Fruit fly (Drosophila melanogaster) whole organism, embryonic: ENCODE measurements around the gene unc-4.
A peak's percentile ranks its signal among the peaks of the same experiment; 100 is the strongest.

Source experiments
- Bdp1 ChIP-seq: fragments of 200-800 bp; sonication (Bioruptor generic); optimal IDR thresholded peaks from 3 replicates; lab custom pipeline; 2016; ENCODE audit warnings: missing biosample characterization, missing genetic modification characterization
- CG11093 ChIP-seq: fragments of 200-800 bp; sonication (Bioruptor generic); IDR thresholded peaks from 3 replicates; pipeline ENCODE4 v1.3.6; 2022; ENCODE audit warnings: missing biosample characterization, missing genetic modification characterization
- CG11247 ChIP-seq: fragments of 200-800 bp; sonication (Bioruptor generic); IDR thresholded peaks from 2 replicates; pipeline ENCODE4 v1.3.6; 2022; ENCODE audit warnings: missing biosample characterization, missing genetic modification characterization
- CG13123 ChIP-seq: fragments of 200-800 bp; sonication (Bioruptor generic); optimal IDR thresholded peaks from 2 replicates; lab custom pipeline; 2016; ENCODE audit warnings: missing biosample characterization, missing genetic modification characterization
- CG13624 ChIP-seq: fragments of 200-800 bp; sonication (Bioruptor generic); optimal IDR thresholded peaks from 2 replicates; lab custom pipeline; 2016; ENCODE audit warnings: missing biosample characterization, missing genetic modification characterization
- CG14050 ChIP-seq: fragments of 200-800 bp; sonication (Bioruptor generic); IDR thresholded peaks from 3 replicates; pipeline ENCODE4 v1.3.6; 2022; ENCODE audit warnings: missing biosample characterization, missing genetic modification characterization
- CG1602 ChIP-seq: fragments of 200-800 bp; sonication (Bioruptor generic); optimal IDR thresholded peaks from 3 replicates; lab custom pipeline; 2016; ENCODE audit warnings: missing biosample characterization, missing genetic modification characterization
- CG17359 ChIP-seq: fragments of 200-800 bp; sonication (Bioruptor generic); optimal IDR thresholded peaks from 3 replicates; lab custom pipeline; 2018; ENCODE audit warnings: missing biosample characterization, mild to moderate bottlenecking, missing genetic modification characterization, moderate library complexity
- CG17912 ChIP-seq: fragments of 200-800 bp; sonication (Bioruptor generic); optimal IDR thresholded peaks from 2 replicates; lab custom pipeline; 2018; ENCODE audit warnings: missing biosample characterization, mild to moderate bottlenecking, missing genetic modification characterization
- CG18476 ChIP-seq: fragments of 200-800 bp; sonication (Bioruptor generic); optimal IDR thresholded peaks from 2 replicates; lab custom pipeline; 2016; ENCODE audit warnings: missing biosample characterization, mild to moderate bottlenecking, missing genetic modification characterization
- CG18599 ChIP-seq: fragments of 200-800 bp; sonication (Bioruptor generic); optimal IDR thresholded peaks from 3 replicates; lab custom pipeline; 2017; ENCODE audit warnings: missing biosample characterization, missing genetic modification characterization, mild to moderate bottlenecking, moderate library complexity, missing genetic modification reagents
- CG2889 ChIP-seq: fragments of 200-800 bp; sonication (Bioruptor generic); IDR thresholded peaks from 3 replicates; pipeline ENCODE4 v1.3.6; 2022; ENCODE audit warnings: missing biosample characterization, missing genetic modification characterization
- CG30403 ChIP-seq: fragments of 200-800 bp; sonication (Bioruptor generic); optimal IDR thresholded peaks from 3 replicates; lab custom pipeline; 2016; ENCODE audit warnings: missing biosample characterization, missing genetic modification characterization
- CG31365 ChIP-seq: fragments of 200-800 bp; sonication (Bioruptor generic); optimal IDR thresholded peaks from 2 replicates; lab custom pipeline; 2018; ENCODE audit warnings: missing biosample characterization, mild to moderate bottlenecking, missing genetic modification characterization
- CG31388 ChIP-seq: fragments of 200-800 bp; sonication (Bioruptor generic); optimal IDR thresholded peaks from 2 replicates; lab custom pipeline; 2016; ENCODE audit warnings: missing biosample characterization, missing genetic modification characterization
- CG3995 ChIP-seq: fragments of 200-800 bp; sonication (Bioruptor generic); optimal IDR thresholded peaks from 3 replicates; lab custom pipeline; 2016; ENCODE audit warnings: missing biosample characterization, missing genetic modification characterization
- CG4854 ChIP-seq: fragments of 200-800 bp; sonication (Bioruptor generic); optimal IDR thresholded peaks from 2 replicates; lab custom pipeline; 2016; ENCODE audit warnings: missing biosample characterization, missing genetic modification characterization, inconsistent platforms
- CG6272 ChIP-seq: fragments of 200-800 bp; sonication (Bioruptor generic); IDR thresholded peaks from 2 replicates; pipeline ENCODE4 v1.3.6; 2022; ENCODE audit warnings: missing biosample characterization, missing genetic modification characterization
- CG7987 ChIP-seq: fragments of 200-800 bp; sonication (Bioruptor generic); optimal IDR thresholded peaks from 2 replicates; lab custom pipeline; 2018; ENCODE audit warnings: missing biosample characterization, mild to moderate bottlenecking, missing genetic modification characterization, moderate library complexity
- CG8388 ChIP-seq: fragments of 200-800 bp; sonication (Bioruptor generic); optimal IDR thresholded peaks from 2 replicates; lab custom pipeline; 2019; ENCODE audit warnings: missing biosample characterization, mild to moderate bottlenecking, missing genetic modification characterization, moderate library complexity
- CG9727 ChIP-seq: fragments of 200-800 bp; sonication (Bioruptor generic); optimal IDR thresholded peaks from 3 replicates; lab custom pipeline; 2017; ENCODE audit warnings: missing biosample characterization, mild to moderate bottlenecking, missing genetic modification characterization
- Dll ChIP-seq: fragments of 200-800 bp; sonication (Bioruptor generic); IDR thresholded peaks from 4 replicates; pipeline ENCODE4 v1.3.6; 2022; ENCODE audit warnings: missing biosample characterization, missing genetic modification characterization; ENCODE audit not compliant: partially characterized antibody
- Hey ChIP-seq: fragments of 200-800 bp; sonication (Bioruptor generic); optimal IDR thresholded peaks from 3 replicates; lab custom pipeline; 2018; ENCODE audit warnings: missing biosample characterization, mild to moderate bottlenecking, missing genetic modification characterization
- Hmr ChIP-seq: fragments of 200-800 bp; sonication (Bioruptor generic); optimal IDR thresholded peaks from 3 replicates; lab custom pipeline; 2017; ENCODE audit warnings: mild to moderate bottlenecking, missing biosample characterization, missing genetic modification reagents, missing genetic modification characterization
- Rfx ChIP-seq: fragments of 200-800 bp; sonication (Bioruptor generic); IDR thresholded peaks from 2 replicates; pipeline ENCODE4 v1.3.6; 2022; ENCODE audit warnings: missing biosample characterization, missing genetic modification characterization
- Rx ChIP-seq: fragments of 200-800 bp; sonication (Bioruptor generic); IDR thresholded peaks from 2 replicates; pipeline ENCODE4 v1.3.6; 2022; ENCODE audit warnings: missing biosample characterization, missing genetic modification characterization
- Sox102F ChIP-seq: fragments of 200-800 bp; sonication (Bioruptor generic); optimal IDR thresholded peaks from 2 replicates; lab custom pipeline; 2018; ENCODE audit warnings: missing biosample characterization, mild to moderate bottlenecking, missing genetic modification characterization, moderate library complexity
- Taf1 ChIP-seq: fragments of 200-800 bp; sonication (Bioruptor generic); IDR thresholded peaks from 2 replicates; pipeline ENCODE4 v1.3.6; 2022; ENCODE audit warnings: missing biosample characterization, missing genetic modification characterization
- ab ChIP-seq: fragments of 200-800 bp; sonication (Bioruptor generic); optimal IDR thresholded peaks from 2 replicates; lab custom pipeline; 2016; ENCODE audit warnings: missing biosample characterization, missing genetic modification characterization
- bsh ChIP-seq, 2 experiments: fragments of 200-800 bp; sonication (Bioruptor generic); optimal IDR thresholded peaks; 2 replicates each; lab custom pipeline; 2017 to 2018; ENCODE audit warnings: mild to moderate bottlenecking in 2 of 2, missing biosample characterization in 2 of 2, missing genetic modification characterization in 2 of 2, moderate library complexity in 1 of 2
- ci ChIP-seq: fragments of 200-800 bp; sonication (Bioruptor generic); IDR thresholded peaks from 3 replicates; pipeline ENCODE4 v1.3.6; 2022; ENCODE audit warnings: missing biosample characterization, missing genetic modification characterization
- danr ChIP-seq: fragments of 200-800 bp; sonication (Bioruptor generic); IDR thresholded peaks from 2 replicates; pipeline ENCODE4 v1.3.6; 2022; ENCODE audit warnings: missing biosample characterization, missing genetic modification characterization
- eyg ChIP-seq: fragments of 200-800 bp; sonication (Bioruptor generic); optimal IDR thresholded peaks from 3 replicates; lab custom pipeline; 2016; ENCODE audit warnings: missing biosample characterization, missing genetic modification characterization
- fd102C ChIP-seq: fragments of 200-800 bp; sonication (Bioruptor generic); optimal IDR thresholded peaks from 2 replicates; lab custom pipeline; 2018; ENCODE audit warnings: missing biosample characterization, mild to moderate bottlenecking, missing genetic modification characterization, moderate library complexity
- fd3F ChIP-seq: fragments of 200-800 bp; sonication (Bioruptor generic); optimal IDR thresholded peaks from 2 replicates; lab custom pipeline; 2018; ENCODE audit warnings: missing biosample characterization, mild to moderate bottlenecking, missing genetic modification characterization, moderate library complexity
- ftz-f1 ChIP-seq: fragments of 200-800 bp; sonication (Bioruptor generic); optimal IDR thresholded peaks from 2 replicates; lab custom pipeline; 2016; ENCODE audit warnings: missing biosample characterization, missing genetic modification characterization
- hkb ChIP-seq, 2 experiments: fragments of 200-800 bp in 1 of 2; fragments of >200 bp in 1 of 2; sonication (Bioruptor generic) in 1 of 2; IDR thresholded peaks in 1 of 2; optimal IDR thresholded peaks in 1 of 2; 2 replicates each; pipeline versions ENCODE4 v1.3.6 to Lab custom; 2017 to 2022; ENCODE audit warnings: missing biosample characterization in 1 of 2, missing genetic modification characterization in 1 of 2
- inv ChIP-seq: fragments of 200-800 bp; sonication (Bioruptor generic); IDR thresholded peaks from 2 replicates; pipeline ENCODE4 v1.3.6; 2022; ENCODE audit warnings: missing biosample characterization, missing genetic modification characterization; ENCODE audit not compliant: partially characterized antibody
- lab ChIP-seq: fragments of 200-800 bp; sonication (Bioruptor generic); optimal IDR thresholded peaks from 3 replicates; lab custom pipeline; 2017; ENCODE audit warnings: missing biosample characterization, missing genetic modification characterization, mild to moderate bottlenecking, moderate library complexity, missing genetic modification reagents
- lbe ChIP-seq: fragments of 200-800 bp; sonication (Bioruptor generic); optimal IDR thresholded peaks from 2 replicates; lab custom pipeline; 2016; ENCODE audit warnings: missing biosample characterization, mild to moderate bottlenecking, missing genetic modification characterization
- maf-S ChIP-seq: fragments of 200-800 bp; sonication (Bioruptor generic); optimal IDR thresholded peaks from 2 replicates; lab custom pipeline; 2016; ENCODE audit warnings: missing biosample characterization, missing genetic modification characterization
- phol ChIP-seq: fragments of 200-800 bp; sonication (Bioruptor generic); optimal IDR thresholded peaks from 3 replicates; lab custom pipeline; 2018; ENCODE audit warnings: missing biosample characterization, mild to moderate bottlenecking, missing genetic modification characterization, moderate library complexity
- pzg ChIP-seq: fragments of 200-800 bp; sonication (Bioruptor generic); optimal IDR thresholded peaks from 3 replicates; lab custom pipeline; 2018; ENCODE audit warnings: missing biosample characterization, mild to moderate bottlenecking, missing genetic modification characterization, moderate library complexity
- salm ChIP-seq: fragments of 200-800 bp; sonication (Bioruptor generic); optimal IDR thresholded peaks from 2 replicates; lab custom pipeline; 2018; ENCODE audit warnings: missing biosample characterization, mild to moderate bottlenecking, missing genetic modification characterization
- sima ChIP-seq: fragments of 200-800 bp; sonication (Bioruptor generic); optimal IDR thresholded peaks from 2 replicates; lab custom pipeline; 2016; ENCODE audit warnings: missing biosample characterization, missing genetic modification characterization
- tna ChIP-seq: fragments of 200-800 bp; sonication (Bioruptor generic); IDR thresholded peaks from 2 replicates; pipeline ENCODE4 v1.3.6; 2022; ENCODE audit warnings: missing biosample characterization, missing genetic modification characterization; ENCODE audit not compliant: partially characterized antibody
- toy ChIP-seq: fragments of 200-800 bp; sonication (Bioruptor generic); IDR thresholded peaks from 2 replicates; pipeline ENCODE4 v1.3.6; 2022; ENCODE audit warnings: missing biosample characterization, missing genetic modification characterization
- usp ChIP-seq: fragments of >200 bp; optimal IDR thresholded peaks from 2 replicates; lab custom pipeline; 2017; ENCODE audit warnings: missing biosample characterization, missing genetic modification characterization
- yki ChIP-seq: fragments of >200 bp; optimal IDR thresholded peaks from 3 replicates; lab custom pipeline; 2018
- zen2 ChIP-seq: fragments of 200-800 bp; sonication (Bioruptor generic); IDR thresholded peaks from 3 replicates; pipeline ENCODE4 v1.3.6; 2022; ENCODE audit warnings: missing biosample characterization, missing genetic modification characterization; ENCODE audit not compliant: partially characterized antibody
- zfh2 ChIP-seq: fragments of 200-800 bp; sonication (Bioruptor generic); optimal IDR thresholded peaks from 2 replicates; lab custom pipeline; 2016; ENCODE audit warnings: missing biosample characterization, missing genetic modification characterization

Gene unc-4

dm6 chrX:17751658-17752057, 16.7 kb upstream of the unc-4 start (continued):
- no peak for TF ChIP-seq CG11093
- TF ChIP-seq maf-S = peak; percentile 48
- peak; percentile 65 for TF ChIP-seq Hmr (GFP tag; lab: Kevin White, UChicago)
- TF ChIP-seq CG30403 (GFP tag; lab: Kevin White, UChicago) = peak; percentile 65
- TF ChIP-seq Dll (GFP tag; lab: Robert Waterston, UW) = no peak
- TF ChIP-seq CG2889 (GFP tag; lab: Robert Waterston, UW) = no peak
- peak; percentile 56 for TF ChIP-seq CG17359 (tag; lab: Kevin White, UChicago)
- peak in 1 of 2 experiments; percentile 0 for TF ChIP-seq bsh (GFP tag; optimal IDR thresholded peaks at IDR 0.05; lab: Kevin White, UChicago)
- TF ChIP-seq danr (GFP tag; lab: Robert Waterston, UW) = no peak
- TF ChIP-seq Taf1 = no peak
- peak; percentile 51 for TF ChIP-seq CG1602 (GFP tag; lab: Kevin White, UChicago)
- TF ChIP-seq CG9727 (GFP tag; lab: Kevin White, UChicago) = no peak
- no peak for TF ChIP-seq yki (lab: Kevin White, UChicago)
- no peak for TF ChIP-seq Bdp1 (GFP tag; lab: Kevin White, UChicago)
- TF ChIP-seq pzg (GFP tag; lab: Kevin White, UChicago) = no peak
- TF ChIP-seq CG4854 (GFP tag; lab: Kevin White, UChicago) = no peak
- no peak for TF ChIP-seq lab
- TF ChIP-seq toy = no peak
- TF ChIP-seq ci (GFP tag; lab: Robert Waterston, UW) = peak; percentile 50; the same call in 1 of the 3 replicates
- TF ChIP-seq zfh2 (GFP tag; lab: Kevin White, UChicago) = peak; percentile 31
- TF ChIP-seq CG3995 (GFP tag; lab: Kevin White, UChicago) = peak; percentile 18
- TF ChIP-seq CG13123 = no peak
- no peak for TF ChIP-seq CG8388 (GFP tag; lab: Kevin White, UChicago)
- TF ChIP-seq CG31388 (GFP tag; lab: Kevin White, UChicago) = peak; percentile 3
- TF ChIP-seq Hey = no peak
- TF ChIP-seq fd102C (GFP tag; lab: Kevin White, UChicago) = no peak
- TF ChIP-seq salm (tag; lab: Kevin White, UChicago) = no peak
- TF ChIP-seq CG18476 (GFP tag; lab: Kevin White, UChicago) = no peak
- TF ChIP-seq CG11247 (GFP tag; lab: Robert Waterston, UW) = peak; percentile 59
- TF ChIP-seq usp (GFP tag; lab: Kevin White, UChicago) = no peak
- TF ChIP-seq fd3F = peak; percentile 6
- no peak for TF ChIP-seq tna (GFP tag; lab: Robert Waterston, UW)
- peak; percentile 30 for TF ChIP-seq phol
- TF ChIP-seq ab (GFP tag; lab: Kevin White, UChicago) = no peak
- TF ChIP-seq CG17912 (GFP tag; lab: Kevin White, UChicago) = peak; percentile 15
- TF ChIP-seq lbe = no peak
- TF ChIP-seq Sox102F (GFP tag; lab: Kevin White, UChicago) = peak; percentile 53
- TF ChIP-seq CG6272 (GFP tag; lab: Robert Waterston, UW) = 0 out of 2 replicates have a peak, but pooled peaks have one; percentile 12
- TF ChIP-seq CG7987 (GFP tag; lab: Kevin White, UChicago) = no peak
- TF ChIP-seq CG13624 (GFP tag; lab: Kevin White, UChicago) = peak; percentile 38
- no peak for TF ChIP-seq CG18599
- TF ChIP-seq ftz-f1 (GFP tag; lab: Kevin White, UChicago) = no peak
- peak; percentile 32 for TF ChIP-seq CG31365 (tag; lab: Kevin White, UChicago)
- TF ChIP-seq Rfx = peak; percentile 79
- 0 out of 2 replicates have a peak, but pooled peaks have one; percentile 22 for TF ChIP-seq inv (GFP tag; lab: Robert Waterston, UW)
- TF ChIP-seq CG14050 = no peak
- TF ChIP-seq Rx (GFP tag; lab: Robert Waterston, UW) = no peak
- TF ChIP-seq zen2 (GFP tag; lab: Robert Waterston, UW) = no peak
- no peak for TF ChIP-seq hkb (optimal IDR thresholded peaks at IDR 0.05; lab: Kevin White, UChicago)
- 0 out of 2 replicates have a peak, but pooled peaks have one; percentile 11 for TF ChIP-seq hkb (GFP tag; IDR thresholded peaks at IDR 0.05; lab: Robert Waterston, UW)
- no peak for TF ChIP-seq sima (GFP tag; lab: Kevin White, UChicago)
- TF ChIP-seq eyg (GFP tag; lab: Kevin White, UChicago) = no peak
